Worm (Caenorhabditis elegans): Measurements from ENCODE around the gene btb-10.

DNA sequence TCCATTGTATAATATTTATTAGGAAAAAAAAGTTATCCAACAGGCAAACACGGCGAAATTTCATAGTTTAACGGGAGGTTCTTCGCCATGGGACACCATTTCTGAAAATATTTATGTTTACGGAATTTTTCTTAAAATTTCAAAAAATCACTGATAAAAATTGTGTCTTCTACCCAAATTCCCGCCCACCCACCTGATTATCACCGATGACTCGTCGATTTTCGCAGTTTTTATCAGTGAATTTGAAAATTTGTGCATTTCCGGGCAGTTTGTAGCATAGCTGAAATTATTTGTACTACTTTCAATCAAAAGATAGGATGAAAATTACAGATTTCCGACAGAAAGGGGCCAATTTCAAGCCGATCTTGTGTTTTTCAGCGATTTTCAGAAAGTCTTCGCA lies 40.8 kb upstream of the btb-10 start:
- TF ChIP-seq tab-1 (GFP tag; IDR thresholded peaks at IDR 0.05) (no peak), cog-1 (tag; optimal IDR thresholded peaks at IDR 0.05) (no peak), ztf-23 (GFP tag; IDR thresholded peaks at IDR 0.05) (no peak), klf-2 (GFP tag; conservative IDR thresholded peaks at IDR 0.05) (no peak), T22C8.4 (GFP tag; IDR thresholded peaks at IDR 0.05) (no peak), flt-1 (GFP tag; IDR thresholded peaks at IDR 0.05) (no peak), ref-1 (GFP tag; conservative IDR thresholded peaks at IDR 0.05) (no peak)

Measured in whole organism, midembryonic.